Fruit fly (Drosophila melanogaster) whole organism, prepupa: ENCODE measurements around the gene CG33710.

Source experiments
- Blimp-1 ChIP-seq: fragments of 200-800 bp; sonication (Bioruptor generic); optimal IDR thresholded peaks from 3 replicates; lab custom pipeline; 2017; ENCODE audit warnings: missing biosample characterization, missing genetic modification characterization, mild to moderate bottlenecking, moderate library complexity, missing genetic modification reagents
- CG10631 ChIP-seq: fragments of 200-800 bp; sonication (Bioruptor generic); optimal IDR thresholded peaks from 2 replicates; lab custom pipeline; 2016; ENCODE audit warnings: missing biosample characterization, missing genetic modification characterization
- CG10669 ChIP-seq: fragments of 200-800 bp; sonication (Bioruptor generic); optimal IDR thresholded peaks from 3 replicates; lab custom pipeline; 2018; ENCODE audit warnings: missing biosample characterization, mild to moderate bottlenecking, missing genetic modification characterization, moderate library complexity
- CG11902 ChIP-seq: fragments of 200-800 bp; sonication (Bioruptor generic); optimal IDR thresholded peaks from 3 replicates; lab custom pipeline; 2016; ENCODE audit warnings: missing biosample characterization, missing genetic modification characterization
- CG15336 ChIP-seq: fragments of 200-800 bp; sonication (Bioruptor generic); IDR thresholded peaks from 2 replicates; pipeline ENCODE4 v1.3.6; 2022; ENCODE audit warnings: missing biosample characterization, missing genetic modification characterization
- CG3032 ChIP-seq: fragments of 200-800 bp; optimal IDR thresholded peaks from 2 replicates; lab custom pipeline; 2019; ENCODE audit warnings: missing biosample characterization, mild to moderate bottlenecking, missing genetic modification characterization, moderate library complexity
- CG31627 ChIP-seq: fragments of 200-800 bp; sonication (Bioruptor generic); optimal IDR thresholded peaks from 3 replicates; lab custom pipeline; 2016; ENCODE audit warnings: missing biosample characterization, missing genetic modification characterization
- CG32006 ChIP-seq: fragments of 200-800 bp; sonication (Bioruptor generic); optimal IDR thresholded peaks from 3 replicates; lab custom pipeline; 2017; ENCODE audit warnings: missing biosample characterization, mild to moderate bottlenecking, missing genetic modification characterization
- CG34406 ChIP-seq: fragments of 200-800 bp; sonication (Bioruptor generic); optimal IDR thresholded peaks from 3 replicates; lab custom pipeline; 2016; ENCODE audit warnings: missing biosample characterization, missing genetic modification characterization
- CG3919 ChIP-seq: fragments of 200-800 bp; sonication (Bioruptor generic); optimal IDR thresholded peaks from 3 replicates; lab custom pipeline; 2016; ENCODE audit warnings: missing biosample characterization, missing genetic modification characterization
- CG6163 ChIP-seq: fragments of 200-800 bp; sonication (Bioruptor generic); IDR thresholded peaks from 3 replicates; pipeline ENCODE4 v1.3.6; 2022; ENCODE audit warnings: missing biosample characterization, missing genetic modification characterization
- CG6276 ChIP-seq: fragments of 200-800 bp; sonication (Bioruptor generic); optimal IDR thresholded peaks from 2 replicates; lab custom pipeline; 2017; ENCODE audit warnings: missing biosample characterization, mild to moderate bottlenecking, missing genetic modification characterization
- CG6792 ChIP-seq: fragments of 200-800 bp; sonication (Bioruptor generic); optimal IDR thresholded peaks from 3 replicates; lab custom pipeline; 2016; ENCODE audit warnings: missing biosample characterization, missing genetic modification characterization
- CG6854 ChIP-seq: fragments of 200-800 bp; sonication (Bioruptor generic); optimal IDR thresholded peaks from 2 replicates; lab custom pipeline; 2017; ENCODE audit warnings: missing biosample characterization, mild to moderate bottlenecking, missing genetic modification characterization
- CG7368 ChIP-seq: fragments of 200-800 bp; sonication (Bioruptor generic); optimal IDR thresholded peaks from 3 replicates; lab custom pipeline; 2016; ENCODE audit warnings: missing biosample characterization, missing genetic modification characterization
- CG8119 ChIP-seq: fragments of 200-800 bp; sonication (Bioruptor generic); IDR thresholded peaks from 3 replicates; pipeline ENCODE4 v1.3.6; 2022; ENCODE audit warnings: missing biosample characterization, missing genetic modification characterization
- CG8319 ChIP-seq: fragments of 200-800 bp; sonication (Bioruptor generic); optimal IDR thresholded peaks from 3 replicates; lab custom pipeline; 2016; ENCODE audit warnings: missing biosample characterization, missing genetic modification characterization
- CG9139 ChIP-seq: fragments of 200-800 bp; sonication (Bioruptor generic); optimal IDR thresholded peaks from 3 replicates; lab custom pipeline; 2017; ENCODE audit warnings: missing biosample characterization, mild to moderate bottlenecking, missing genetic modification characterization
- Eip75B ChIP-seq: fragments of 200-800 bp; sonication (Bioruptor generic); optimal IDR thresholded peaks from 3 replicates; lab custom pipeline; 2016; ENCODE audit warnings: missing biosample characterization, missing genetic modification characterization
- Eip78C ChIP-seq: fragments of 200-800 bp; sonication (Bioruptor generic); peaks from one replicate; lab custom pipeline; 2016; ENCODE audit warnings: missing biosample characterization, missing genetic modification characterization
- Hr39 ChIP-seq: fragments of 200-800 bp; sonication (Bioruptor generic); optimal IDR thresholded peaks from 2 replicates; lab custom pipeline; 2016; ENCODE audit warnings: missing biosample characterization, missing genetic modification characterization
- Hr4 ChIP-seq: fragments of 200-800 bp; sonication (Bioruptor generic); optimal IDR thresholded peaks from 3 replicates; lab custom pipeline; 2016; ENCODE audit warnings: missing biosample characterization, missing genetic modification characterization
- Lpt ChIP-seq: fragments of 200-800 bp; sonication (Bioruptor generic); optimal IDR thresholded peaks from 3 replicates; lab custom pipeline; 2016; ENCODE audit warnings: missing biosample characterization, missing genetic modification characterization
- OdsH ChIP-seq: fragments of 200-800 bp; sonication (Bioruptor generic); optimal IDR thresholded peaks from 3 replicates; lab custom pipeline; 2016; ENCODE audit warnings: missing biosample characterization, missing genetic modification characterization
- Smox ChIP-seq: fragments of 200-800 bp; sonication (Bioruptor generic); optimal IDR thresholded peaks from 3 replicates; lab custom pipeline; 2016; ENCODE audit warnings: missing biosample characterization, missing genetic modification characterization
- Sox102F ChIP-seq: fragments of 200-800 bp; sonication (Bioruptor generic); optimal IDR thresholded peaks from 2 replicates; lab custom pipeline; 2016; ENCODE audit warnings: missing biosample characterization, mild to moderate bottlenecking, missing genetic modification characterization
- Sox14 ChIP-seq: fragments of 200-800 bp; sonication (Bioruptor generic); optimal IDR thresholded peaks from 3 replicates; lab custom pipeline; 2016; ENCODE audit warnings: missing biosample characterization, missing genetic modification characterization
- Sox15 ChIP-seq: fragments of 200-800 bp; sonication (Bioruptor generic); optimal IDR thresholded peaks from 3 replicates; lab custom pipeline; 2016; ENCODE audit warnings: missing biosample characterization, missing genetic modification characterization
- acj6 ChIP-seq: fragments of 200-800 bp; sonication (Bioruptor generic); optimal IDR thresholded peaks from 3 replicates; lab custom pipeline; 2016; ENCODE audit warnings: missing biosample characterization, missing genetic modification characterization
- dac ChIP-seq: fragments of 200-800 bp; sonication (Bioruptor generic); optimal IDR thresholded peaks from 2 replicates; lab custom pipeline; 2017; ENCODE audit warnings: missing biosample characterization, mild to moderate bottlenecking, missing genetic modification characterization
- dsx ChIP-seq: fragments of 200-800 bp; optimal IDR thresholded peaks from 3 replicates; lab custom pipeline; 2019; ENCODE audit warnings: missing biosample characterization, mild to moderate bottlenecking, missing genetic modification characterization, moderate library complexity; ENCODE audit not compliant: poor library complexity, severe bottlenecking
- eg ChIP-seq: fragments of 200-800 bp; sonication (Bioruptor generic); IDR thresholded peaks from 3 replicates; pipeline ENCODE4 v1.3.6; 2022; ENCODE audit warnings: missing biosample characterization, missing genetic modification characterization
- esn ChIP-seq: fragments of 200-800 bp; sonication (Bioruptor generic); optimal IDR thresholded peaks from 2 replicates; lab custom pipeline; 2016; ENCODE audit warnings: missing biosample characterization, mild to moderate bottlenecking, missing genetic modification characterization, moderate library complexity
- fd59A ChIP-seq: fragments of 200-800 bp; sonication (Bioruptor generic); optimal IDR thresholded peaks from 2 replicates; lab custom pipeline; 2017; ENCODE audit warnings: missing biosample characterization, mild to moderate bottlenecking, missing genetic modification characterization, missing genetic modification reagents
- fkh ChIP-seq: fragments of 200-800 bp; sonication (Bioruptor generic); optimal IDR thresholded peaks from 3 replicates; lab custom pipeline; 2017; ENCODE audit warnings: missing biosample characterization, mild to moderate bottlenecking, missing genetic modification characterization, moderate library complexity
- net ChIP-seq: fragments of 200-800 bp; sonication (Bioruptor generic); optimal IDR thresholded peaks from 3 replicates; lab custom pipeline; 2016; ENCODE audit warnings: missing biosample characterization, missing genetic modification characterization
- pdm3 ChIP-seq: fragments of 200-800 bp; sonication (Bioruptor generic); optimal IDR thresholded peaks from 3 replicates; lab custom pipeline; 2016; ENCODE audit warnings: missing biosample characterization, missing genetic modification characterization
- salr ChIP-seq, 2 experiments: fragments of 200-800 bp; sonication (Bioruptor generic); optimal IDR thresholded peaks; 3 replicates each; lab custom pipeline; 2016 to 2018; ENCODE audit warnings: missing biosample characterization in 2 of 2, missing genetic modification characterization in 2 of 2, mild to moderate bottlenecking in 1 of 2
- ss ChIP-seq, 2 experiments: fragments of 200-800 bp; sonication (Bioruptor generic); optimal IDR thresholded peaks; 2 replicates in 1 of 2; 3 replicates in 1 of 2; lab custom pipeline; 2017 to 2018; ENCODE audit warnings: mild to moderate bottlenecking in 2 of 2, missing biosample characterization in 2 of 2, missing genetic modification characterization in 2 of 2, moderate library complexity in 1 of 2
- svp ChIP-seq: fragments of 200-800 bp; sonication (Bioruptor generic); peaks from one replicate; lab custom pipeline; 2016; ENCODE audit warnings: missing biosample characterization, missing genetic modification characterization
- vri ChIP-seq: fragments of 200-800 bp; sonication (Bioruptor generic); optimal IDR thresholded peaks from 3 replicates; lab custom pipeline; 2016; ENCODE audit warnings: missing biosample characterization, mild to moderate bottlenecking, missing genetic modification characterization

The CG33710 gene

DNA sequence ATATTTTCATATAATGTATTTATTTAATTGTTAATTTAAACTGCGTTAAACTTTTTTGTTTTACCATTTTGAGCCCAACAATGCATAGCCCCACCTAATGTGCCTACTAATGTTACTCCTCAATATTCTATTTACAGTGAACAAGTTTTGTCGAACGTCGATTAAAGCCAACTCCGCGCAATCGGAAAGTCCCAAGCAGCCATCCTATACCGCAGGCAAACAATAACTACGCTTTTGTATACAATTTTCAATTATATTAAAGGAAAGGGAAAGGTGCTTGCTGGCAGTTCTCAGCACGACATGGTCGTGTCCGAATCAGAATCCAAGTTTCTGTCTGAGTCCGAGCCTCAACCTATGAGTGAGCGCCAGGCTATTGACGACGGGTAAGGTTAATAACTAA is 28.8 kb upstream of the CG33710 start, which contains the start of gene CG17732:
CG17732 (plus strand) TSS at position 301 of the 400 bp plus-strand sequence.
- no peak for TF ChIP-seq CG32006 (GFP tag; lab: Kevin White, UChicago)
- no peak for TF ChIP-seq Eip78C (GFP tag; lab: Kevin White, UChicago)
- no peak for TF ChIP-seq Sox14
- TF ChIP-seq OdsH (GFP tag; lab: Kevin White, UChicago), result no peak
- TF ChIP-seq salr (GFP tag; optimal IDR thresholded peaks at IDR 0.05; lab: Kevin White, UChicago), result no peak
- no peak for TF ChIP-seq eg (GFP tag; lab: Robert Waterston, UW)
- no peak for TF ChIP-seq dac (GFP tag; lab: Kevin White, UChicago)
- TF ChIP-seq Smox (GFP tag; lab: Kevin White, UChicago), result no peak

DNA sequence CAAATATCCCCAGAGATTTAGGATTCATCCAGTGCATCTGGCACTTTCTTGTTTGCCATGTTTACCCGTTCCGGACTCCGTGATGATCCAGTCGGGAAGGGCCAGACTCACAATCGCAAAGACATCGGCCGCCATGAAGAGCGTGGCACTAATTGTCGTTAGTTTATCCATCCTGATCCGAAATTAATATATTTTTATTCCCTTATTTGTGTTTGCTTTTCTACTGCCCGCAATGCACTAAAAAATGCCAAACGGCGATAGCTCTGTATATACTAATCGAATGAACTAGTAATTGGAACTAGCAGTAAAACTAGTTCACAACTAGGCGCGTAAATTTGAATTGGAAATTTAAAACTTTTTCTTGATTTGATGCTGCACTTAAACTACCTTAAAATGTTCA is 27.0 kb upstream of the CG33710 start, which contains the start of gene CG14182:
CG14182 (minus strand) TSS at position 221 of the 400 bp plus-strand sequence.
- TF ChIP-seq CG8119 (GFP tag; lab: Robert Waterston, UW), result no peak
- TF ChIP-seq CG9139 (GFP tag; lab: Kevin White, UChicago), result no peak
- TF ChIP-seq Lpt (GFP tag; lab: Kevin White, UChicago), result no peak
- TF ChIP-seq fkh (GFP tag; lab: Kevin White, UChicago), result peak; percentile 91
- no peak for TF ChIP-seq dac (GFP tag; lab: Kevin White, UChicago)
- TF ChIP-seq CG34406, result no peak
- TF ChIP-seq pdm3, result no peak
- no peak for TF ChIP-seq CG8319 (GFP tag; lab: Kevin White, UChicago)
- TF ChIP-seq Sox102F (GFP tag; lab: Kevin White, UChicago), result no peak

DNA sequence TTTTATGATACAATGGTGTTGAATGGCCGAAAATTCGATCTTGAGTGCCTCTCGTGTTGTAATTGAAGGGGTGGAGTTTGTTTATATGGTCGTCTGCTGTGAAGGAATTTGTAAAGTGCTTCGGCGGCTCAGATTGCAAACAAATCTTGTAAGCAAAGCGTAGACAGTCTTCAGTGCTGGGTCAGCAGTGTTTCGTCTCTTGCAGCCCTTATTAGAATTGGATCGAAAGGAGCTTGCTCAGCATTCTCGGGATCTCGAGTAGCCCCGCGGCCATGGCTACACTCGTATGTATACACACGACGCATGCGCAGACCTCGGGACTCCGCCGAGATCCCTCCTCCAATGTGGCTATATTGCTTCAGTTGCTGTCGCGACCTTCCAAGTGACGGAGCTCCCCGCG is 25.5 kb upstream of the CG33710 start:
- TF ChIP-seq CG3919 (GFP tag; lab: Kevin White, UChicago) (no peak), Eip78C (GFP tag; lab: Kevin White, UChicago) (no peak), Hr39 (no peak), dsx (no peak), CG31627 (GFP tag; lab: Kevin White, UChicago) (no peak)

DNA sequence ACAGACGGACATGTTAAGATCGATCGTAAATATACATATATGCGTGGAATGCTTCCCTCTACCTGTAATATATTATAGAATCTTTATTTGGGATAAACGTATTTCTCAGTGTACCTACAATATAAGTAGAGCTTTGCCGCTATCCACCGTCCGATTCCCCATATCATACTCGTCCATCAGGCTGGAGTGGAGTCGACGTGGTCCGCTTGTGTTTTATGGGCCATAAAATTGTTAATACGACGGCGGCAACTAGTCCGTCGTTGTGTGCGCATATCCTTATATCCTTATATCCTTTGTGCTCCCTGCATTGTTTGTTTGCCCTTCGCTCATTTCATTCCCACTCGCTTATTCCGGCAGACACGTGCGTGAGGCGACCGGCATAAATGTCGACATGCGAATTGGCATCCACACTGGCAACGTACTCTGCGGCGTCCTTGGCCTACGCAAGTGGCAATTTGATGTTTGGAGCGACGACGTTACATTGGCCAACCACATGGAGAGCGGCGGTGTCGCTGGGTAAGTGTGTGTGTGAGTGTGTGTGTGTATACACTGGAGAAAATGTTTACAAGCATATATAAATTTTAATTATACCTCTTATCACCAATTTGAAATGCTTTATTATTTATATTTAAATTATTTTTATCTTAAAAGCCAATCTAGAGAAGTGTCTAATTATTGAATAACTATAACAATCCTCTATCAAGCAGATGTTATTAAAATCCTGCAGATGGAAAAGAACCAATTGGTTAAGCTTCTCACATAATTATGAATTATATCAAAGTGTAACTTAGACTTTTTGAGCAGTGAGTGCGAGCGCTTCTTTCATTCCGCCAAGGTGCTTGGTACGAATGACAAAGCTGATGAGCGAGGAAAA is 16.4 kb upstream of the CG33710 start:
- no peak for TF ChIP-seq fkh (GFP tag; lab: Kevin White, UChicago)
- no peak for TF ChIP-seq Sox15 (GFP tag; lab: Kevin White, UChicago)
- no peak for TF ChIP-seq Hr39
- peak; percentile 52 for TF ChIP-seq svp

DNA sequence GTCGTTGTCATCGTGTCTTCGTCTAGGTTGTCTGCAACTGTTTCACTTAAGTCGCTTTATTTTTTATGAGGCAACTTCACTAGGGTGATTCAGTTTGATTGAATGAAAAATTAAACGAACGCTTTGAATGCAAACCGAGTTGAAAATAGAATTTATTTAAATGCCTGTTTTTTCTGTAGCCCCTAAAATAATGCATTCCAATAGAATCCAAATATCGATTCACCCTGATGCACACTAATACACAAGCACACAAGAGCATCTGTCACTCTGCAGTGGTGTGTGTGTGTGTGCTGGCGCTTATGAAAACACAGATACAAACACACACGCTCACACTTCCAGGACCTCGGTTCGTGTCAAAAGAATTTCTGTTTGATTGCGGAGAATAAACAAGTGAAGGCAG is 9.2 kb upstream of the CG33710 start:
- TF ChIP-seq CG10669 (GFP tag; lab: Kevin White, UChicago), result no peak
- no peak for TF ChIP-seq CG6854 (GFP tag; lab: Kevin White, UChicago)
- TF ChIP-seq CG10631 (GFP tag; lab: Kevin White, UChicago), result peak; percentile 36
- no peak for TF ChIP-seq salr (GFP tag; optimal IDR thresholded peaks at IDR 0.05; lab: Kevin White, UChicago)
- peak; percentile 17 for TF ChIP-seq CG6792 (GFP tag; lab: Kevin White, UChicago)
- TF ChIP-seq dac (GFP tag; lab: Kevin White, UChicago), result no peak
- TF ChIP-seq Smox (GFP tag; lab: Kevin White, UChicago), result no peak
- TF ChIP-seq CG6276, result no peak
- TF ChIP-seq Eip75B (GFP tag; lab: Kevin White, UChicago), result no peak
- no peak for TF ChIP-seq vri (GFP tag; lab: Kevin White, UChicago)
- TF ChIP-seq CG11902 (GFP tag; lab: Kevin White, UChicago), result no peak
- peak; percentile 28 for TF ChIP-seq net
- no peak for TF ChIP-seq CG6163 (GFP tag; lab: Robert Waterston, UW)
- TF ChIP-seq esn (GFP tag; lab: Kevin White, UChicago), result no peak
- no peak for TF ChIP-seq Hr39
- TF ChIP-seq acj6 (GFP tag; lab: Kevin White, UChicago), result peak; percentile 14
- TF ChIP-seq pdm3, result peak; percentile 39
- TF ChIP-seq Sox15 (GFP tag; lab: Kevin White, UChicago), result no peak
- TF ChIP-seq fkh (GFP tag; lab: Kevin White, UChicago), result no peak
- TF ChIP-seq OdsH (GFP tag; lab: Kevin White, UChicago), result peak; percentile 12
- TF ChIP-seq ss (GFP tag; optimal IDR thresholded peaks at IDR 0.05; lab: Kevin White, UChicago), result peak in 1 of 2 experiments; percentile 51
- TF ChIP-seq CG7368, result no peak
- peak; percentile 44 for TF ChIP-seq fd59A
- TF ChIP-seq CG3032 (tag; lab: Kevin White, UChicago), result no peak
- TF ChIP-seq Blimp-1, result no peak
- no peak for TF ChIP-seq CG8319 (GFP tag; lab: Kevin White, UChicago)
- TF ChIP-seq dsx, result peak; percentile 20
- no peak for TF ChIP-seq CG15336
- peak; percentile 39 for TF ChIP-seq Hr4
